Worm (Caenorhabditis elegans) whole organism, L1 larva: ENCODE results near the gene spat-2.
A peak's percentile ranks its signal among the peaks of the same experiment; 100 is the strongest.

ENCODE experiments used
- egl-27 ChIP-seq, 2 experiments: fragments of 150-350 bp in 1 of 2; sonication (generic microtip); optimal IDR thresholded peaks; 3 replicates each; lab custom pipeline; 2017 to 2018; ENCODE audit warnings: missing biosample characterization in 2 of 2, missing genetic modification characterization in 2 of 2, missing genetic modification reagents in 2 of 2
- fkh-10 ChIP-seq: sonication (generic microtip); optimal IDR thresholded peaks from 2 replicates; lab custom pipeline; 2017; ENCODE audit warnings: missing biosample characterization, missing genetic modification reagents, missing genetic modification characterization
- jun-1 ChIP-seq: fragments of 150-350 bp; optimal IDR thresholded peaks from 2 replicates; lab custom pipeline; 2014; ENCODE audit warnings: missing biosample characterization, missing genetic modification reagents, missing genetic modification characterization
- lin-14 ChIP-seq: fragments of 200-800 bp; sonication (Bioruptor generic); optimal IDR thresholded peaks from 2 replicates; lab custom pipeline; 2018; ENCODE audit warnings: mild to moderate bottlenecking, missing genetic modification characterization, moderate library complexity, missing compliant biosample characterization
- lsy-2 ChIP-seq, 2 experiments: fragments of 150-350 bp; optimal IDR thresholded peaks; 2 replicates each; lab custom pipeline; 2014; ENCODE audit warnings: missing biosample characterization in 2 of 2, missing genetic modification characterization in 2 of 2
- nhr-12 ChIP-seq: sonication (generic microtip); optimal IDR thresholded peaks from 2 replicates; lab custom pipeline; 2017; ENCODE audit warnings: missing biosample characterization, missing genetic modification characterization
- nhr-47 ChIP-seq: sonication (generic microtip); optimal IDR thresholded peaks from 2 replicates; lab custom pipeline; 2016; ENCODE audit warnings: mild to moderate bottlenecking, missing genetic modification characterization, moderate library complexity, missing compliant biosample characterization
- nhr-71 ChIP-seq: sonication (generic microtip); optimal IDR thresholded peaks from 2 replicates; lab custom pipeline; 2016; ENCODE audit warnings: mild to moderate bottlenecking, missing genetic modification characterization, moderate library complexity, missing compliant biosample characterization
- pqm-1 ChIP-seq: sonication (generic microtip); optimal IDR thresholded peaks from 3 replicates; lab custom pipeline; 2017; ENCODE audit warnings: missing biosample characterization, missing genetic modification characterization
- unc-62 ChIP-seq: fragments of 150-350 bp; optimal IDR thresholded peaks from 2 replicates; lab custom pipeline; 2014; ENCODE audit warnings: missing biosample characterization, missing genetic modification reagents, missing genetic modification characterization
- unc-86 ChIP-seq: sonication (generic microtip); optimal IDR thresholded peaks from 2 replicates; lab custom pipeline; 2016; ENCODE audit warnings: missing genetic modification characterization, missing compliant biosample characterization
- zag-1 ChIP-seq: fragments of 150-350 bp; optimal IDR thresholded peaks from 2 replicates; lab custom pipeline; 2014; ENCODE audit warnings: missing biosample characterization, missing genetic modification characterization

DNA sequence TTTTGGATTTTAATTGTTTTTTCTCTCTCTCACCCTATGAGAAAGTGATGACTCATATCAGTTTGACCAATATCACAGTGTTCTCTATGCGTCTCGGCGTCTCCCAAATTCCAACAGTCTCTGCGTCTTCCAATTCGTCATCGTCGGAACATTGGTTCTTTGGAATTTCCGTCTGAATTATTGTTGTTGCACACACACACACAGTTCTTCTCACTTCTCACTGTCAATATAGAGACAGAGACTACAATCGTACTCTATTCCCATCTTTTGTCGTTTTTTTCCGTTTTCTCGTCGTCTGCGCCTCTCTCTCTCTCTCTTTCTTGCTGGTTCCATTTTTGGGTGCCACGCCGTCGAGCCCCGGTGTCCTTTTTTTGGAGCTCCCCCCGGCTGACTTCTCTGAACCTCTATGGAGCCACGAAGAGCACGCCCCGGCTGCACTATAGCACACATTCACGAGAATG is 13.9 kb downstream of the spat-2 start:
- TF ChIP-seq lin-14 (GFP tag; lab: Kevin White, UChicago) (peak; percentile 63), nhr-71 (no peak), lsy-2 (tag; optimal IDR thresholded peaks at IDR 0.05; lab: Kevin White, UChicago) (no peak), nhr-12 (tag; lab: Kevin White, UChicago) (no peak), nhr-47 (tag; lab: Kevin White, UChicago) (no peak), fkh-10 (no peak), unc-86 (tag; lab: Kevin White, UChicago) (no peak), pqm-1 (tag; lab: Kevin White, UChicago) (no peak), egl-27 (tag; optimal IDR thresholded peaks at IDR 0.05; lab: Kevin White, UChicago) (no peak), zag-1 (tag; lab: Kevin White, UChicago) (no peak), unc-62 (GFP tag; lab: Kevin White, UChicago) (no peak), jun-1 (tag; lab: Kevin White, UChicago) (no peak)
